Fruit fly (Drosophila melanogaster) whole organism, embryonic: ENCODE measurements around the gene anchor.

Experiments used
- B-H2 ChIP-seq: fragments of 200-800 bp; sonication (Bioruptor generic); optimal IDR thresholded peaks from 2 replicates; lab custom pipeline; 2018; ENCODE audit warnings: missing biosample characterization, mild to moderate bottlenecking, missing genetic modification characterization
- BEAF-32 ChIP-seq: fragments of 200-800 bp; sonication (Bioruptor generic); optimal IDR thresholded peaks from 3 replicates; lab custom pipeline; 2017; ENCODE audit warnings: missing biosample characterization, missing genetic modification characterization, mild to moderate bottlenecking, moderate library complexity, missing genetic modification reagents
- Blimp-1 ChIP-seq: fragments of 200-800 bp; sonication (Bioruptor generic); optimal IDR thresholded peaks from 3 replicates; lab custom pipeline; 2018; ENCODE audit warnings: missing biosample characterization, missing genetic modification characterization, mild to moderate bottlenecking, moderate library complexity, missing genetic modification reagents
- Bteb2 ChIP-seq: fragments of 200-800 bp; sonication (Bioruptor generic); optimal IDR thresholded peaks from 2 replicates; lab custom pipeline; 2016; ENCODE audit warnings: missing biosample characterization, missing genetic modification characterization
- CG12391 ChIP-seq: fragments of 200-800 bp; sonication (Bioruptor generic); optimal IDR thresholded peaks from 3 replicates; lab custom pipeline; 2018; ENCODE audit warnings: missing biosample characterization, mild to moderate bottlenecking, missing genetic modification characterization, moderate library complexity
- CG13123 ChIP-seq: fragments of 200-800 bp; sonication (Bioruptor generic); optimal IDR thresholded peaks from 2 replicates; lab custom pipeline; 2016; ENCODE audit warnings: missing biosample characterization, missing genetic modification characterization
- CG13624 ChIP-seq: fragments of 200-800 bp; sonication (Bioruptor generic); optimal IDR thresholded peaks from 2 replicates; lab custom pipeline; 2016; ENCODE audit warnings: missing biosample characterization, missing genetic modification characterization
- CG13775 ChIP-seq: fragments of 200-800 bp; sonication (Bioruptor generic); optimal IDR thresholded peaks from 3 replicates; lab custom pipeline; 2017; ENCODE audit warnings: missing biosample characterization, mild to moderate bottlenecking, missing genetic modification characterization
- CG14014 ChIP-seq: fragments of 200-800 bp; sonication (Bioruptor generic); IDR thresholded peaks from 2 replicates; pipeline ENCODE4 v1.3.6; 2022; ENCODE audit warnings: missing biosample characterization, missing genetic modification characterization
- CG14860 ChIP-seq: fragments of 200-800 bp; sonication (Bioruptor generic); IDR thresholded peaks from 3 replicates; pipeline ENCODE4 v1.3.6; 2022; ENCODE audit warnings: missing biosample characterization, missing genetic modification characterization; ENCODE audit not compliant: partially characterized antibody
- CG1602 ChIP-seq: fragments of 200-800 bp; sonication (Bioruptor generic); optimal IDR thresholded peaks from 3 replicates; lab custom pipeline; 2016; ENCODE audit warnings: missing biosample characterization, missing genetic modification characterization
- CG18262 ChIP-seq: fragments of 200-800 bp; optimal IDR thresholded peaks from 3 replicates; lab custom pipeline; 2019; ENCODE audit warnings: missing biosample characterization, mild to moderate bottlenecking, missing genetic modification characterization, moderate library complexity
- CG3065 ChIP-seq: fragments of 200-800 bp; sonication (Bioruptor generic); optimal IDR thresholded peaks from 2 replicates; lab custom pipeline; 2016; ENCODE audit warnings: missing biosample characterization, missing genetic modification characterization
- CG4424 ChIP-seq: fragments of 200-800 bp; sonication (Bioruptor generic); optimal IDR thresholded peaks from 3 replicates; lab custom pipeline; 2016; ENCODE audit warnings: missing biosample characterization, missing genetic modification characterization
- CG4707 ChIP-seq: fragments of 200-800 bp; sonication (Bioruptor generic); optimal IDR thresholded peaks from 2 replicates; lab custom pipeline; 2018; ENCODE audit warnings: missing biosample characterization, mild to moderate bottlenecking, missing genetic modification characterization, moderate library complexity
- CG5953 ChIP-seq: fragments of 200-800 bp; sonication (Bioruptor generic); IDR thresholded peaks from 2 replicates; pipeline ENCODE4 v1.3.6; 2022; ENCODE audit warnings: missing biosample characterization, missing genetic modification characterization
- CG7839 ChIP-seq: fragments of 200-800 bp; sonication (Bioruptor generic); optimal IDR thresholded peaks from 3 replicates; lab custom pipeline; 2018; ENCODE audit warnings: missing biosample characterization, mild to moderate bottlenecking, missing genetic modification characterization, moderate library complexity
- CG8281 ChIP-seq: fragments of 200-800 bp; sonication (Bioruptor generic); optimal IDR thresholded peaks from 2 replicates; lab custom pipeline; 2018; ENCODE audit warnings: missing biosample characterization, mild to moderate bottlenecking, missing genetic modification characterization, moderate library complexity
- CG8359 ChIP-seq: fragments of 200-800 bp; sonication (Bioruptor generic); optimal IDR thresholded peaks from 2 replicates; lab custom pipeline; 2017; ENCODE audit warnings: missing biosample characterization, mild to moderate bottlenecking, missing genetic modification characterization, borderline replicate concordance
- CG8944 ChIP-seq: fragments of 200-800 bp; sonication (Bioruptor generic); optimal IDR thresholded peaks from 3 replicates; lab custom pipeline; 2016; ENCODE audit warnings: missing biosample characterization, missing genetic modification characterization
- CTCF ChIP-seq: fragments of 200-800 bp; sonication (Bioruptor generic); optimal IDR thresholded peaks from 2 replicates; lab custom pipeline; 2017; ENCODE audit warnings: missing biosample characterization, mild to moderate bottlenecking, missing genetic modification characterization, moderate library complexity
- Deaf1 ChIP-seq: fragments of 200-800 bp; optimal IDR thresholded peaks from 3 replicates; lab custom pipeline; 2019; ENCODE audit warnings: missing biosample characterization, mild to moderate bottlenecking, missing genetic modification characterization, moderate library complexity
- Dll ChIP-seq: fragments of 200-800 bp; sonication (Bioruptor generic); IDR thresholded peaks from 4 replicates; pipeline ENCODE4 v1.3.6; 2022; ENCODE audit warnings: missing biosample characterization, missing genetic modification characterization; ENCODE audit not compliant: partially characterized antibody
- Eip74EF ChIP-seq, 2 experiments: fragments of 200-800 bp in 1 of 2; fragments of >200 bp in 1 of 2; sonication (Bioruptor generic) in 1 of 2; optimal IDR thresholded peaks; 2 replicates each; lab custom pipeline; 2017 to 2019; ENCODE audit warnings: missing biosample characterization in 2 of 2, missing genetic modification characterization in 2 of 2, mild to moderate bottlenecking in 1 of 2, moderate library complexity in 1 of 2
- H2.0 ChIP-seq: fragments of 200-800 bp; sonication (Bioruptor generic); IDR thresholded peaks from 2 replicates; pipeline ENCODE4 v1.3.6; 2022; ENCODE audit warnings: missing biosample characterization, missing genetic modification characterization
- Hmr ChIP-seq: fragments of 200-800 bp; sonication (Bioruptor generic); optimal IDR thresholded peaks from 3 replicates; lab custom pipeline; 2017; ENCODE audit warnings: mild to moderate bottlenecking, missing biosample characterization, missing genetic modification reagents, missing genetic modification characterization
- Neu2 ChIP-seq: fragments of 200-800 bp; sonication (Bioruptor generic); optimal IDR thresholded peaks from 3 replicates; lab custom pipeline; 2016; ENCODE audit warnings: missing biosample characterization, missing genetic modification characterization, borderline replicate concordance
- Nf-YB ChIP-seq: fragments of 200-800 bp; sonication (Bioruptor generic); optimal IDR thresholded peaks from 3 replicates; lab custom pipeline; 2019; ENCODE audit warnings: missing biosample characterization, mild to moderate bottlenecking, missing genetic modification characterization, moderate library complexity
- PHDP ChIP-seq: fragments of 200-800 bp; sonication (Bioruptor generic); optimal IDR thresholded peaks from 3 replicates; lab custom pipeline; 2018; ENCODE audit warnings: missing biosample characterization, mild to moderate bottlenecking, missing genetic modification characterization, moderate library complexity
- Rfx ChIP-seq: fragments of 200-800 bp; sonication (Bioruptor generic); IDR thresholded peaks from 2 replicates; pipeline ENCODE4 v1.3.6; 2022; ENCODE audit warnings: missing biosample characterization, missing genetic modification characterization
- Rx ChIP-seq: fragments of 200-800 bp; sonication (Bioruptor generic); IDR thresholded peaks from 2 replicates; pipeline ENCODE4 v1.3.6; 2022; ENCODE audit warnings: missing biosample characterization, missing genetic modification characterization
- ab ChIP-seq: fragments of 200-800 bp; sonication (Bioruptor generic); optimal IDR thresholded peaks from 2 replicates; lab custom pipeline; 2016; ENCODE audit warnings: missing biosample characterization, missing genetic modification characterization
- br ChIP-seq: fragments of >200 bp; optimal IDR thresholded peaks from 2 replicates; lab custom pipeline; 2017
- btn ChIP-seq: fragments of 200-800 bp; sonication (Bioruptor generic); optimal IDR thresholded peaks from 2 replicates; lab custom pipeline; 2016; ENCODE audit warnings: missing biosample characterization, missing genetic modification characterization
- cas ChIP-seq: fragments of 200-800 bp; sonication (Bioruptor generic); IDR thresholded peaks from 2 replicates; pipeline ENCODE4 v1.3.6; 2022; ENCODE audit warnings: missing biosample characterization, missing genetic modification characterization
- cato ChIP-seq: fragments of 200-800 bp; sonication (Bioruptor generic); optimal IDR thresholded peaks from 2 replicates; lab custom pipeline; 2016; ENCODE audit warnings: missing biosample characterization, missing genetic modification characterization, borderline replicate concordance
- chm ChIP-seq: fragments of 200-800 bp; sonication (Bioruptor generic); IDR thresholded peaks from 2 replicates; pipeline ENCODE4 v1.3.6; 2022; ENCODE audit warnings: missing biosample characterization, missing genetic modification characterization
- ci ChIP-seq: fragments of 200-800 bp; sonication (Bioruptor generic); IDR thresholded peaks from 3 replicates; pipeline ENCODE4 v1.3.6; 2022; ENCODE audit warnings: missing biosample characterization, missing genetic modification characterization
- ems ChIP-seq: fragments of 200-800 bp; sonication (Bioruptor generic); optimal IDR thresholded peaks from 3 replicates; lab custom pipeline; 2016; ENCODE audit warnings: missing biosample characterization, missing genetic modification characterization
- ftz-f1 ChIP-seq: fragments of 200-800 bp; sonication (Bioruptor generic); optimal IDR thresholded peaks from 2 replicates; lab custom pipeline; 2016; ENCODE audit warnings: missing biosample characterization, missing genetic modification characterization
- gcm ChIP-seq: fragments of 200-800 bp; sonication (Bioruptor generic); optimal IDR thresholded peaks from 2 replicates; lab custom pipeline; 2019; ENCODE audit warnings: missing biosample characterization, mild to moderate bottlenecking, missing genetic modification characterization, moderate library complexity
- hbn ChIP-seq: fragments of 200-800 bp; sonication (Bioruptor generic); IDR thresholded peaks from 2 replicates; pipeline ENCODE4 v1.3.6; 2022; ENCODE audit warnings: missing biosample characterization, missing genetic modification characterization; ENCODE audit not compliant: partially characterized antibody
- ind ChIP-seq: fragments of 200-800 bp; sonication (Bioruptor generic); optimal IDR thresholded peaks from 3 replicates; lab custom pipeline; 2016; ENCODE audit warnings: missing biosample characterization, missing genetic modification characterization
- klu ChIP-seq: fragments of 200-800 bp; sonication (Bioruptor generic); IDR thresholded peaks from 2 replicates; pipeline ENCODE4 v1.3.6; 2022; ENCODE audit warnings: missing biosample characterization, missing genetic modification characterization
- mld ChIP-seq: fragments of 200-800 bp; sonication (Bioruptor generic); IDR thresholded peaks from 3 replicates; pipeline ENCODE4 v1.3.6; 2022; ENCODE audit warnings: missing biosample characterization, missing genetic modification characterization; ENCODE audit not compliant: partially characterized antibody
- nerfin-2 ChIP-seq: fragments of 200-800 bp; sonication (Bioruptor generic); IDR thresholded peaks from 2 replicates; pipeline ENCODE4 v1.3.6; 2022; ENCODE audit warnings: missing biosample characterization, missing genetic modification characterization; ENCODE audit not compliant: partially characterized antibody
- odd ChIP-seq: fragments of 200-800 bp; sonication (Bioruptor generic); optimal IDR thresholded peaks from 2 replicates; lab custom pipeline; 2017; ENCODE audit warnings: missing biosample characterization, mild to moderate bottlenecking, missing genetic modification characterization
- otp ChIP-seq: fragments of 200-800 bp; sonication (Bioruptor generic); IDR thresholded peaks from 3 replicates; pipeline ENCODE4, ENCODE4 v1.3.6; 2022; ENCODE audit warnings: missing biosample characterization, missing genetic modification characterization
- pita ChIP-seq: fragments of 200-800 bp; sonication (Bioruptor generic); optimal IDR thresholded peaks from 2 replicates; lab custom pipeline; 2017; ENCODE audit warnings: missing biosample characterization, mild to moderate bottlenecking, missing genetic modification characterization
- pros ChIP-seq: fragments of 200-800 bp; sonication (Bioruptor generic); optimal IDR thresholded peaks from 3 replicates; lab custom pipeline; 2019; ENCODE audit warnings: missing biosample characterization, mild to moderate bottlenecking, missing genetic modification characterization, moderate library complexity
- tin ChIP-seq: fragments of 200-800 bp; sonication (Bioruptor generic); optimal IDR thresholded peaks from 3 replicates; lab custom pipeline; 2016; ENCODE audit warnings: missing biosample characterization, missing genetic modification characterization
- zf30C ChIP-seq: fragments of 200-800 bp; sonication (Bioruptor generic); optimal IDR thresholded peaks from 3 replicates; lab custom pipeline; 2018; ENCODE audit warnings: missing biosample characterization, mild to moderate bottlenecking, missing genetic modification characterization

The anchor gene

DNA sequence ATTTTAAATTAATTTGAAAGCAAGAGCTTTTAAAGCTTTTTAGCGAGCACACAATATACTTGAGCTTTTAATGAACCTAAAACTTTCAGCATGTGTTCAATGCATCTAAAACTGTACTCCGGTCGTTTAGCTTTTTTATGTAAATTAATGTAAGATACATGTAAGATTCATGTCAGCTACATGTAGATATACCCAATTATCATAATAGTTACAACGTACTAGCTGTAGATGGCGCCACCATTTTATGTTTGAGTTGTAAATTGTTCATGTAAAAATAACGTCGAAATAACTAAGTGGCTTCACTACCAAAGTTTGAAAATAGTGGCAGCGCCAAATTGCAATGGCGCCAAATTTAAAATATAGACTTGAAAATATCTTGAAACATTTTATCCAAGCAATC lies 24.7 kb upstream of the anchor start (continued):
- TF ChIP-seq Nf-YB (GFP tag; lab: Kevin White, UChicago) (no peak), CG4424 (GFP tag; lab: Kevin White, UChicago) (no peak), ci (GFP tag; lab: Robert Waterston, UW) (no peak; the same call in 2 of the 3 replicates), Blimp-1 (no peak), H2.0 (GFP tag; lab: Robert Waterston, UW) (no peak), PHDP (tag; lab: Kevin White, UChicago) (peak; percentile 8), odd (GFP tag; lab: Kevin White, UChicago) (no peak), nerfin-2 (GFP tag; lab: Robert Waterston, UW) (no peak), Deaf1 (tag; lab: Kevin White, UChicago) (no peak), btn (GFP tag; lab: Kevin White, UChicago) (no peak), B-H2 (GFP tag; lab: Kevin White, UChicago) (peak; percentile 60), CG8944 (GFP tag; lab: Kevin White, UChicago) (no peak), CG4707 (GFP tag; lab: Kevin White, UChicago) (no peak), CG8281 (no peak), Hmr (GFP tag; lab: Kevin White, UChicago) (peak; percentile 66), zf30C (GFP tag; lab: Kevin White, UChicago) (no peak), CG13624 (GFP tag; lab: Kevin White, UChicago) (peak; percentile 32), cato (no peak), BEAF-32 (GFP tag; lab: Kevin White, UChicago) (peak; percentile 11), CG14014 (GFP tag; lab: Robert Waterston, UW) (no peak), CG14860 (GFP tag; lab: Robert Waterston, UW) (no peak), klu (GFP tag; lab: Robert Waterston, UW) (no peak), Dll (no peak), Eip74EF (GFP tag; optimal IDR thresholded peaks at IDR 0.05; lab: Kevin White, UChicago) (peak in 1 of 2 experiments; percentile 30), otp (no peak), CG7839 (tag; lab: Kevin White, UChicago) (no peak), CG13775 (GFP tag; lab: Kevin White, UChicago) (no peak), mld (no peak), ftz-f1 (no peak), hbn (GFP tag; lab: Robert Waterston, UW) (no peak), CG1602 (no peak), CG12391 (tag; lab: Kevin White, UChicago) (no peak), ab (GFP tag; lab: Kevin White, UChicago) (no peak), Bteb2 (GFP tag; lab: Kevin White, UChicago) (no peak), ind (GFP tag; lab: Kevin White, UChicago) (no peak), Neu2 (GFP tag; lab: Kevin White, UChicago) (no peak), Rx (GFP tag; lab: Robert Waterston, UW) (no peak), CG5953 (GFP tag; lab: Robert Waterston, UW) (no peak), CTCF (peak; percentile 96), Rfx (GFP tag; lab: Robert Waterston, UW) (peak; percentile 60), pita (GFP tag; lab: Kevin White, UChicago) (peak; percentile 92), chm (no peak), pros (no peak), br (lab: Kevin White, UChicago) (no peak), CG18262 (tag; lab: Kevin White, UChicago) (no peak), CG3065 (GFP tag; lab: Kevin White, UChicago) (no peak), gcm (GFP tag; lab: Kevin White, UChicago) (no peak), cas (GFP tag; lab: Robert Waterston, UW) (no peak), CG8359 (no peak), ems (GFP tag; lab: Kevin White, UChicago) (no peak), tin (no peak), CG13123 (GFP tag; lab: Kevin White, UChicago) (no peak)
